Worm (Caenorhabditis elegans) whole organism, young adult: Measurements from ENCODE around the gene Y54G2A.77.

Experiments used
- B0019.2 ChIP-seq: fragments of 200-800 bp; sonication (Bioruptor generic); conservative IDR thresholded peaks from 2 replicates; pipeline ENCODE4 v1.3.6; 2022; ENCODE audit warnings: missing genetic modification reagents, missing genetic modification characterization, missing compliant biosample characterization
- B0035.1 ChIP-seq: sonication (generic microtip); optimal IDR thresholded peaks from 2 replicates; lab custom pipeline; 2016; ENCODE audit warnings: missing genetic modification characterization, mild to moderate bottlenecking, missing compliant biosample characterization, missing genotype, missing genetic modification reagents
- B0261.1 ChIP-seq: sonication (generic microtip); optimal IDR thresholded peaks from 2 replicates; lab custom pipeline; 2016; ENCODE audit warnings: mild to moderate bottlenecking, missing genetic modification characterization, moderate library complexity, missing compliant biosample characterization
- D2030.7 ChIP-seq: fragments of 200-800 bp; sonication (Bioruptor generic); IDR thresholded peaks from 2 replicates; pipeline ENCODE4 v1.3.6; 2022; ENCODE audit warnings: missing genetic modification reagents, missing genetic modification characterization, missing compliant biosample characterization
- F10E7.11 ChIP-seq: sonication (generic microtip); optimal IDR thresholded peaks from 2 replicates; lab custom pipeline; 2017; ENCODE audit warnings: mild to moderate bottlenecking, missing genetic modification characterization, moderate library complexity, missing compliant biosample characterization
- F22D6.2 ChIP-seq: sonication (generic microtip); optimal IDR thresholded peaks from 2 replicates; lab custom pipeline; 2016; ENCODE audit warnings: mild to moderate bottlenecking, missing genetic modification characterization, missing compliant biosample characterization
- F52B5.7 ChIP-seq: sonication (generic microtip); optimal IDR thresholded peaks from 2 replicates; lab custom pipeline; 2016; ENCODE audit warnings: mild to moderate bottlenecking, missing genetic modification characterization, missing compliant biosample characterization
- F55B11.4 ChIP-seq: sonication (generic microtip); optimal IDR thresholded peaks from 2 replicates; lab custom pipeline; 2016; ENCODE audit warnings: missing compliant biosample characterization, missing genetic modification characterization, borderline replicate concordance; ENCODE audit not compliant: insufficient read depth
- F57C9.4 ChIP-seq: sonication (generic microtip); optimal IDR thresholded peaks from 2 replicates; lab custom pipeline; 2017; ENCODE audit warnings: mild to moderate bottlenecking, missing genetic modification characterization, missing compliant biosample characterization
- T07F8.4 ChIP-seq: sonication (generic microtip); optimal IDR thresholded peaks from 2 replicates; lab custom pipeline; 2016; ENCODE audit warnings: mild to moderate bottlenecking, missing genetic modification characterization, moderate library complexity, missing compliant biosample characterization
- Y56A3A.18 ChIP-seq: fragments of 200-800 bp; sonication (Bioruptor generic); IDR thresholded peaks from 2 replicates; pipeline ENCODE4 v1.3.6; 2022; ENCODE audit warnings: missing genetic modification reagents, missing genetic modification characterization, missing compliant biosample characterization
- Y79H2A.3 ChIP-seq: fragments of 200-800 bp; sonication (Bioruptor generic); conservative IDR thresholded peaks from 2 replicates; pipeline ENCODE4 v1.3.6; 2022; ENCODE audit warnings: missing genetic modification reagents, missing genetic modification characterization, missing compliant biosample characterization
- ama-1 ChIP-seq, 3 experiments: fragments of 150-350 bp in 1 of 3; sonication (generic microtip) in 2 of 3; optimal IDR thresholded peaks; 2 replicates each; lab custom pipeline; 2014 to 2018; ENCODE audit warnings: missing biosample characterization in 2 of 3, missing genetic modification characterization in 2 of 3, missing genetic modification reagents in 2 of 3
- athp-1 ChIP-seq: sonication (generic microtip); optimal IDR thresholded peaks from 2 replicates; lab custom pipeline; 2017; ENCODE audit warnings: mild to moderate bottlenecking, missing genetic modification characterization, missing compliant biosample characterization
- attf-5 ChIP-seq: fragments of 200-800 bp; sonication (Bioruptor generic); optimal IDR thresholded peaks from 2 replicates; lab custom pipeline; 2018; ENCODE audit warnings: mild to moderate bottlenecking, missing genetic modification characterization, missing compliant biosample characterization
- attf-6 ChIP-seq: fragments of 200-800 bp; sonication (Bioruptor generic); IDR thresholded peaks from 2 replicates; pipeline ENCODE4 v1.3.6; 2022; ENCODE audit warnings: missing genetic modification reagents, missing genetic modification characterization, missing compliant biosample characterization
- bed-2 ChIP-seq: fragments of 200-800 bp; sonication (Bioruptor generic); IDR thresholded peaks from 2 replicates; pipeline ENCODE4 v1.3.6; 2022; ENCODE audit warnings: missing genetic modification reagents, missing genetic modification characterization, missing compliant biosample characterization
- ccch-3 ChIP-seq: fragments of 200-800 bp; sonication (Bioruptor generic); optimal IDR thresholded peaks from 2 replicates; lab custom pipeline; 2018; ENCODE audit warnings: mild to moderate bottlenecking, missing genetic modification characterization, missing compliant biosample characterization
- cebp-1 ChIP-seq, 2 experiments: fragments of 200-800 bp in 1 of 2; sonication (Bioruptor generic) in 1 of 2; sonication (generic microtip) in 1 of 2; IDR thresholded peaks in 1 of 2; optimal IDR thresholded peaks in 1 of 2; 2 replicates each; pipeline versions ENCODE4 v1.3.6 to Lab custom; 2017 to 2022; ENCODE audit warnings: missing compliant biosample characterization in 2 of 2, missing genetic modification characterization in 2 of 2, mild to moderate bottlenecking in 1 of 2, missing genetic modification reagents in 1 of 2, moderate library complexity in 1 of 2
- ceh-27 ChIP-seq: fragments of 200-800 bp; sonication (Bioruptor generic); optimal IDR thresholded peaks from 2 replicates; lab custom pipeline; 2018; ENCODE audit warnings: mild to moderate bottlenecking, missing genetic modification characterization, moderate library complexity, missing compliant biosample characterization
- ceh-58 ChIP-seq: fragments of 200-800 bp; sonication (Bioruptor generic); IDR thresholded peaks from 2 replicates; pipeline ENCODE4 v1.3.6; 2022; ENCODE audit warnings: missing genetic modification characterization, missing compliant biosample characterization
- ceh-79 ChIP-seq: sonication (generic microtip); optimal IDR thresholded peaks from 2 replicates; lab custom pipeline; 2017; ENCODE audit warnings: mild to moderate bottlenecking, missing genetic modification characterization, missing compliant biosample characterization
- ceh-91 ChIP-seq: fragments of 200-800 bp; sonication (Bioruptor generic); IDR thresholded peaks from 2 replicates; pipeline ENCODE4 v1.3.6; 2022; ENCODE audit warnings: missing genetic modification reagents, missing genetic modification characterization, missing compliant biosample characterization
- chd-7 ChIP-seq: sonication (generic microtip); optimal IDR thresholded peaks from 2 replicates; lab custom pipeline; 2016; ENCODE audit warnings: mild to moderate bottlenecking, missing genetic modification characterization, moderate library complexity, missing compliant biosample characterization
- dox-1 ChIP-seq: fragments of 200-800 bp; sonication (Bioruptor generic); IDR thresholded peaks from 2 replicates; pipeline ENCODE4 v1.3.6; 2022; ENCODE audit warnings: missing genetic modification reagents, missing genetic modification characterization, missing compliant biosample characterization
- efl-1 ChIP-seq: fragments of 150-350 bp; optimal IDR thresholded peaks from 2 replicates; lab custom pipeline; 2014; ENCODE audit warnings: missing biosample characterization, missing genetic modification reagents, missing genetic modification characterization
- egrh-3 ChIP-seq: fragments of 200-800 bp; sonication (Bioruptor generic); IDR thresholded peaks from 2 replicates; pipeline ENCODE4 v1.3.6; 2022; ENCODE audit warnings: missing genetic modification reagents, missing genetic modification characterization, missing compliant biosample characterization
- hlh-26 ChIP-seq: fragments of 200-800 bp; sonication (Bioruptor generic); conservative IDR thresholded peaks from 2 replicates; pipeline ENCODE4 v1.3.6; 2022; ENCODE audit warnings: missing genetic modification reagents, missing genetic modification characterization, missing compliant biosample characterization
- hrde-1 ChIP-seq: sonication (generic microtip); optimal IDR thresholded peaks from 2 replicates; lab custom pipeline; 2016; ENCODE audit warnings: missing genetic modification characterization, mild to moderate bottlenecking, missing compliant biosample characterization, moderate library complexity, missing genotype, missing genetic modification reagents, borderline replicate concordance
- hsf-1 ChIP-seq: fragments of 200-800 bp; sonication (Bioruptor generic); IDR thresholded peaks from 2 replicates; pipeline ENCODE4 v1.3.6; 2022; ENCODE audit warnings: missing genetic modification reagents, missing genetic modification characterization, missing compliant biosample characterization
- lag-1 ChIP-seq: fragments of 200-800 bp; sonication (Bioruptor generic); IDR thresholded peaks from 2 replicates; pipeline ENCODE4 v1.3.6; 2022; ENCODE audit warnings: missing genetic modification reagents, missing genetic modification characterization, missing compliant biosample characterization
- lir-1 ChIP-seq: fragments of 200-800 bp; sonication (Bioruptor generic); conservative IDR thresholded peaks from 2 replicates; pipeline ENCODE4 v1.3.6; 2022; ENCODE audit warnings: missing genetic modification reagents, missing genetic modification characterization, missing compliant biosample characterization
- madf-3 ChIP-seq: fragments of 200-800 bp; sonication (Bioruptor generic); IDR thresholded peaks from 2 replicates; pipeline ENCODE4 v1.3.6; 2022; ENCODE audit warnings: missing genetic modification reagents, missing genetic modification characterization, missing compliant biosample characterization
- madf-6 ChIP-seq: fragments of 200-800 bp; sonication (Bioruptor generic); IDR thresholded peaks from 2 replicates; pipeline ENCODE4 v1.3.6; 2022; ENCODE audit warnings: missing genetic modification reagents, missing genetic modification characterization, missing compliant biosample characterization
- nfya-2 ChIP-seq: fragments of 200-800 bp; sonication (Bioruptor generic); IDR thresholded peaks from 2 replicates; pipeline ENCODE4 v1.3.6; 2022; ENCODE audit warnings: missing genetic modification reagents, missing genetic modification characterization, missing compliant biosample characterization
- nfyb-1 ChIP-seq: fragments of 200-800 bp; sonication (Bioruptor generic); IDR thresholded peaks from 2 replicates; pipeline ENCODE4 v1.3.6; 2022; ENCODE audit warnings: missing genetic modification reagents, missing genetic modification characterization, missing compliant biosample characterization
- nhr-90 ChIP-seq: sonication (generic microtip); optimal IDR thresholded peaks from 2 replicates; lab custom pipeline; 2016; ENCODE audit warnings: missing genotype, mild to moderate bottlenecking, missing genetic modification characterization, missing compliant biosample characterization
- rcor-1 ChIP-seq: fragments of 200-800 bp; sonication (Bioruptor generic); IDR thresholded peaks from 2 replicates; pipeline ENCODE4 v1.3.6; 2022; ENCODE audit warnings: missing genetic modification reagents, missing genetic modification characterization, missing compliant biosample characterization
- rec-8 ChIP-seq, 2 experiments: sonication (generic microtip); optimal IDR thresholded peaks; 2 replicates each; lab custom pipeline; 2016; ENCODE audit warnings: mild to moderate bottlenecking in 2 of 2, missing genetic modification characterization in 2 of 2, missing genetic modification reagents in 2 of 2, missing genotype in 2 of 2, missing biosample characterization in 1 of 2, missing compliant biosample characterization in 1 of 2, moderate library complexity in 1 of 2
- snpc-1.3 ChIP-seq: sonication (generic microtip); optimal IDR thresholded peaks from 2 replicates; lab custom pipeline; 2017; ENCODE audit warnings: missing genetic modification characterization, mild to moderate bottlenecking, missing compliant biosample characterization, antibody characterized with exemption, moderate library complexity, missing genotype, missing genetic modification reagents; ENCODE audit not compliant: insufficient read depth
- zim-3 ChIP-seq: sonication (generic microtip); optimal IDR thresholded peaks from 2 replicates; lab custom pipeline; 2017; ENCODE audit warnings: mild to moderate bottlenecking, missing genetic modification characterization, moderate library complexity, missing compliant biosample characterization
- ztf-25 ChIP-seq: fragments of 200-800 bp; sonication (Bioruptor generic); IDR thresholded peaks from 2 replicates; pipeline ENCODE4 v1.3.6; 2022; ENCODE audit warnings: missing genetic modification reagents, missing genetic modification characterization, missing compliant biosample characterization
- ztf-26 ChIP-seq: sonication (generic microtip); optimal IDR thresholded peaks from 2 replicates; lab custom pipeline; 2017; ENCODE audit warnings: missing genetic modification characterization, missing compliant biosample characterization
- ztf-28 ChIP-seq: fragments of 200-800 bp; sonication (Bioruptor generic); IDR thresholded peaks from 2 replicates; pipeline ENCODE4 v1.3.6; 2022; ENCODE audit warnings: missing genetic modification reagents, missing genetic modification characterization, missing compliant biosample characterization

The Y54G2A.77 gene

ce11 chrIV:2773382-2773979 is 11.0 kb downstream of the Y54G2A.77 start:
- TF ChIP-seq nfya-2 (GFP tag; lab: Robert Waterston, UW), result no peak
- TF ChIP-seq snpc-1.3 (tag; lab: Kevin White, UChicago), result no peak
- no peak for TF ChIP-seq D2030.7
- no peak for TF ChIP-seq madf-3 (GFP tag; lab: Robert Waterston, UW)
- no peak for TF ChIP-seq ccch-3 (GFP tag; lab: Kevin White, UChicago)
- no peak for TF ChIP-seq B0261.1 (tag; lab: Kevin White, UChicago)
- no peak for TF ChIP-seq lag-1 (GFP tag; lab: Robert Waterston, UW)
- no peak for TF ChIP-seq Y79H2A.3 (GFP tag; lab: Robert Waterston, UW)
- TF ChIP-seq efl-1 (GFP tag; lab: Kevin White, UChicago), result no peak
- TF ChIP-seq Y56A3A.18 (GFP tag; lab: Robert Waterston, UW), result no peak
- TF ChIP-seq F22D6.2 (tag; lab: Kevin White, UChicago), result no peak
- TF ChIP-seq rec-8 (tag; optimal IDR thresholded peaks at IDR 0.05; lab: Kevin White, UChicago), result no peak
- TF ChIP-seq ama-1 (optimal IDR thresholded peaks at IDR 0.05; lab: Kevin White, UChicago), result peak; percentile 30
- TF ChIP-seq ama-1 (GFP tag; optimal IDR thresholded peaks at IDR 0.05; lab: Kevin White, UChicago), result no peak
- TF ChIP-seq cebp-1 (GFP tag; IDR thresholded peaks at IDR 0.05; lab: Robert Waterston, UW), result no peak
- no peak for TF ChIP-seq cebp-1 (tag; optimal IDR thresholded peaks at IDR 0.05; lab: Kevin White, UChicago)
- no peak for TF ChIP-seq lir-1 (GFP tag; lab: Robert Waterston, UW)
- TF ChIP-seq bed-2 (GFP tag; lab: Robert Waterston, UW), result no peak
- TF ChIP-seq hrde-1 (tag; lab: Kevin White, UChicago), result no peak
- TF ChIP-seq nfyb-1, result 0 out of 2 replicates have a peak, but pooled peaks have one; percentile 7

ce11 chrIV:2774500-2774899 is 12.0 kb downstream of the Y54G2A.77 start:
- no peak for TF ChIP-seq ztf-28 (GFP tag; lab: Robert Waterston, UW)
- no peak for TF ChIP-seq F10E7.11 (tag; lab: Kevin White, UChicago)
- TF ChIP-seq lir-1 (GFP tag; lab: Robert Waterston, UW), result no peak
- TF ChIP-seq ccch-3 (GFP tag; lab: Kevin White, UChicago), result no peak
- TF ChIP-seq ceh-79 (tag; lab: Kevin White, UChicago), result no peak
- TF ChIP-seq F55B11.4 (tag; lab: Kevin White, UChicago), result no peak
- TF ChIP-seq athp-1 (tag; lab: Kevin White, UChicago), result no peak
- TF ChIP-seq ceh-91 (GFP tag; lab: Robert Waterston, UW), result no peak
- TF ChIP-seq snpc-1.3 (tag; lab: Kevin White, UChicago), result no peak
- TF ChIP-seq B0019.2 (GFP tag; lab: Robert Waterston, UW), result no peak
- no peak for TF ChIP-seq cebp-1 (GFP tag; IDR thresholded peaks at IDR 0.05; lab: Robert Waterston, UW)
- TF ChIP-seq cebp-1 (tag; optimal IDR thresholded peaks at IDR 0.05; lab: Kevin White, UChicago), result peak; percentile 77
- no peak for TF ChIP-seq hsf-1 (GFP tag; lab: Robert Waterston, UW)
- TF ChIP-seq madf-6, result no peak
- no peak for TF ChIP-seq nhr-90 (tag; lab: Kevin White, UChicago)
- no peak for TF ChIP-seq F57C9.4
- TF ChIP-seq ztf-25 (GFP tag; lab: Robert Waterston, UW), result no peak
- no peak for TF ChIP-seq D2030.7
- TF ChIP-seq F52B5.7, result no peak
- 0 out of 2 replicates have a peak, but pooled peaks have one; percentile 56 for TF ChIP-seq madf-3 (GFP tag; lab: Robert Waterston, UW)
- no peak for TF ChIP-seq B0035.1
- no peak for TF ChIP-seq rcor-1 (GFP tag; lab: Robert Waterston, UW)
- peak; percentile 62 for TF ChIP-seq ceh-27 (GFP tag; lab: Kevin White, UChicago)
- peak; percentile 65 for TF ChIP-seq attf-5
- TF ChIP-seq dox-1, result peak; percentile 65
- 0 out of 2 replicates have a peak, but pooled peaks have one; percentile 38 for TF ChIP-seq Y56A3A.18 (GFP tag; lab: Robert Waterston, UW)
- no peak for TF ChIP-seq attf-6 (GFP tag; lab: Robert Waterston, UW)
- TF ChIP-seq egrh-3 (GFP tag; lab: Robert Waterston, UW), result 0 out of 2 replicates have a peak, but pooled peaks have one; percentile 28
- TF ChIP-seq hlh-26 (GFP tag; lab: Robert Waterston, UW), result no peak
- no peak for TF ChIP-seq T07F8.4 (tag; lab: Kevin White, UChicago)
- no peak for TF ChIP-seq ceh-58 (GFP tag; lab: Robert Waterston, UW)
- TF ChIP-seq chd-7 (tag; lab: Kevin White, UChicago), result peak; percentile 73
- peak; percentile 41 for TF ChIP-seq ztf-26
- TF ChIP-seq zim-3 (tag; lab: Kevin White, UChicago), result no peak
